Fruit fly (Drosophila melanogaster): ENCODE results near the gene CG5013.

Gene CG5013

DNA sequence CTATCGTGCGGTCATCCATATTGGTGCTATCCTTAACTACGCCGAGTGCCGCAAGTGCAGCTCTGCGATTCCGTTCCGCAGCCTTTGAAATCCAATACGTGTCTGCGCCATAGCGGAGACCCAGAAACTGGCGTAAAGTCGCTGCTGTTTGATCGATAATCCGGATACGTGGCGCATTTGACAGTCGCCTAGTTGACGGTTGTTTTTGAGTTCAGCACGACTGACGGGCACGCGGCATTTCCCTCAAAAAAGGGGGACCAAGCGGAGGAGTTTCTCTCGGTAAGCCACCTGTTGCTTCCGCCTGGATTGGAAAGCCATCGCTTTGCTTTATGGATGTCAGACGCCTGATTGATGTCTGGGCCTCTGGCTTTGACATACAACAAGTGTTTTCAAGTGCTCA is 18.0 kb downstream of the CG5013 start, which contains the start of gene CG10185:
TSS of gene CG10185 (minus strand) at position 101 of the 400 bp plus-strand sequence.
- no peak for TF ChIP-seq CG9948 (tag; optimal IDR thresholded peaks at IDR 0.05)
- TF ChIP-seq CG32121 (GFP tag; IDR thresholded peaks at IDR 0.05): no peak
- no peak for TF ChIP-seq fd96Ca (GFP tag; IDR thresholded peaks at IDR 0.05)
- no peak for TF ChIP-seq CG13204 (GFP tag; optimal IDR thresholded peaks at IDR 0.05)
- TF ChIP-seq Pif1A (GFP tag; optimal IDR thresholded peaks at IDR 0.05): no peak
- TF ChIP-seq EcR (GFP tag; optimal IDR thresholded peaks at IDR 0.05): no peak
- TF ChIP-seq CG4496 (GFP tag; IDR thresholded peaks at IDR 0.05): no peak
- TF ChIP-seq Ets98B (GFP tag; IDR thresholded peaks at IDR 0.05): no peak
- TF ChIP-seq CG12605 (GFP tag; IDR thresholded peaks at IDR 0.05): no peak
- no peak for TF ChIP-seq rn (GFP tag; IDR thresholded peaks at IDR 0.05)
- TF ChIP-seq CG34367 (tag; optimal IDR thresholded peaks at IDR 0.05): no peak
- no peak for TF ChIP-seq gl (tag; optimal IDR thresholded peaks at IDR 0.05)
- no peak for TF ChIP-seq D1 (tag; optimal IDR thresholded peaks at IDR 0.05)
- TF ChIP-seq CG17806 (tag; optimal IDR thresholded peaks at IDR 0.05): no peak
- no peak for TF ChIP-seq Snoo (tag; optimal IDR thresholded peaks at IDR 0.05)
- TF ChIP-seq CG15710 (tag; optimal IDR thresholded peaks at IDR 0.05): no peak
- TF ChIP-seq CG8301 (tag; optimal IDR thresholded peaks at IDR 0.05): no peak

DNA sequence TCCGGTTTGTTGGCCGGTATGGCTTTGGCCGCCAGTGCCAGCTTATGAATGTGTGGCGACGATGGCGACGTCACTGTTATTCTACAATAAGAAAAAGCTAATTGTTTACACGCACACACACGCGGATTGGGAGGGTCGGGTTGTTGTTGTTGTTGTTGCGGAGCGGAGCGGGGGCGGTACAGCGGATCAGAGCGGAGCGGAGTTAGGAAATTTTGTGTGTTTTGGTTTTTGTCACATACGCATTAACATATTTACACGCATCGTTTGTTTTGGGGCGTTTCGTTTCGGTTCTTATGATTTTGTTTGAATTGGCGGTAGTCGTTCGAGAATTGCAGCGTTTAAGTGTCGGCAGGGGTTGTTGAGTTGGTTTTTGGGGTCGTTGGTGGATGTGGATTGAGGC is 19.8 kb downstream of the CG5013 start:
- no peak for TF ChIP-seq CG9948 (tag; optimal IDR thresholded peaks at IDR 0.05)
- no peak for TF ChIP-seq CG12605 (GFP tag; IDR thresholded peaks at IDR 0.05)
- TF ChIP-seq CG14655 (GFP tag; optimal IDR thresholded peaks at IDR 0.05): no peak
- no peak for TF ChIP-seq rn (GFP tag; IDR thresholded peaks at IDR 0.05)
- TF ChIP-seq CG34367 (tag; optimal IDR thresholded peaks at IDR 0.05): no peak
- no peak for TF ChIP-seq CG13204 (GFP tag; optimal IDR thresholded peaks at IDR 0.05)
- no peak for TF ChIP-seq EcR (GFP tag; optimal IDR thresholded peaks at IDR 0.05)
- TF ChIP-seq CG15710 (tag; optimal IDR thresholded peaks at IDR 0.05): no peak
- TF ChIP-seq gl (tag; optimal IDR thresholded peaks at IDR 0.05): no peak
- no peak for TF ChIP-seq CG32121 (GFP tag; IDR thresholded peaks at IDR 0.05)
- no peak for TF ChIP-seq fd96Ca (GFP tag; IDR thresholded peaks at IDR 0.05)
- no peak for TF ChIP-seq Snoo (tag; optimal IDR thresholded peaks at IDR 0.05)
- no peak for TF ChIP-seq CG17806 (tag; optimal IDR thresholded peaks at IDR 0.05)

DNA sequence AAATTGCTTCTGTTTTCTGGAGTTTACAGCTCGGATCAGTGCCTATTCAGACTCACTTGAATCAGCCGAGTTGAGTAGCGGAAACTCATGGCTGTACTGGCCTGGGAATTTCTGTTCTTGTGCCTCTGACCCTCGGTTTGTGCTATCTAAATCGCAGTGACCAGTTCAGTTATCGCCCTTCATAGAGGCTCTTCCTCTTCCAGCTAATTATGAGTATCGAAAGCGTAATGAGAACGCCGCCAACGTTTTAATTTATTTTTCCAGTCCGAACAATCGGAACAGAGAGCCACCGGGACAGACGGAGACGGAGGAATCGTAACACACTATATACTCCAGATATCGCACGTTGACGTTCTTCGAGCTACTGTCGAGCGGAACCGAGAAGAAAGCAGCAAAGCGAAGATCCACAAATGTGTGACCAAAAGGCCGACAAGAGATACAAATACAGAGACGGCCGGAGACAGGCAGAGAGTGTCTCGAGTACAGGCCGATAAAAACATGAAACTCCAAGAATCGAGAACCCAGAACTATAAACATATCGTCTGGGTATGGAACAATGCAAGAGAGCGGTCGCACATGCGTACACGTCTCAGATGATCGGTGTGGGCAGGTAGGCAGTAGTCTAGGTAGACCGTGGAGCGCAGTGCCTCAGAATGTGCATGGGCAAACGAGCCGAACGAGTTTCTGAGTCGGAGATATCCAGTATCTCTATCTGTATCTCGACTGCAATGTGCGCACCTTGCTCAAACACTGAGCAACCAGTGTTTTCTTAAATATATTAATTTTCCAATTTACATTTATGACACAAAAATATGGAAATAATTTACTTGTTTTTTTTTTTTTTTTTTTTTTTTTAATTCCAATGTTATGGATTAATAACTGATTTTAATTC is 22.5 kb downstream of the CG5013 start:
- TF ChIP-seq CG9948 (tag; optimal IDR thresholded peaks at IDR 0.05) (peak; percentile 71), gl (tag; optimal IDR thresholded peaks at IDR 0.05) (peak; percentile 4), CG14655 (GFP tag; optimal IDR thresholded peaks at IDR 0.05) (no peak), CG8159 (tag; optimal IDR thresholded peaks at IDR 0.05) (peak; percentile 80), Ets98B (GFP tag; IDR thresholded peaks at IDR 0.05) (peak; percentile 88), fd96Ca (GFP tag; IDR thresholded peaks at IDR 0.05) (peak; percentile 73; the same call in 2 of the 3 replicates), CG17806 (tag; optimal IDR thresholded peaks at IDR 0.05) (peak; percentile 82), CG32121 (GFP tag; IDR thresholded peaks at IDR 0.05) (peak; percentile 86), CG34367 (tag; optimal IDR thresholded peaks at IDR 0.05) (peak; percentile 70), CG12605 (GFP tag; IDR thresholded peaks at IDR 0.05) (peak; percentile 89), Pif1B (GFP tag; optimal IDR thresholded peaks at IDR 0.05) (peak; percentile 90), CG4496 (GFP tag; IDR thresholded peaks at IDR 0.05) (peak; percentile 83; the same call in 2 of the 3 replicates), Pif1A (GFP tag; optimal IDR thresholded peaks at IDR 0.05) (peak; percentile 90), Snoo (tag; optimal IDR thresholded peaks at IDR 0.05) (peak; percentile 58), CG10348 (GFP tag; IDR thresholded peaks at IDR 0.05) (no peak), EcR (GFP tag; optimal IDR thresholded peaks at IDR 0.05) (peak; percentile 55), CG15710 (tag; optimal IDR thresholded peaks at IDR 0.05) (peak; percentile 82), CG8301 (tag; optimal IDR thresholded peaks at IDR 0.05) (peak; percentile 66), D1 (tag; optimal IDR thresholded peaks at IDR 0.05) (peak; percentile 39), rn (GFP tag; IDR thresholded peaks at IDR 0.05) (peak; percentile 54), CG13204 (GFP tag; optimal IDR thresholded peaks at IDR 0.05) (peak; percentile 6)

DNA sequence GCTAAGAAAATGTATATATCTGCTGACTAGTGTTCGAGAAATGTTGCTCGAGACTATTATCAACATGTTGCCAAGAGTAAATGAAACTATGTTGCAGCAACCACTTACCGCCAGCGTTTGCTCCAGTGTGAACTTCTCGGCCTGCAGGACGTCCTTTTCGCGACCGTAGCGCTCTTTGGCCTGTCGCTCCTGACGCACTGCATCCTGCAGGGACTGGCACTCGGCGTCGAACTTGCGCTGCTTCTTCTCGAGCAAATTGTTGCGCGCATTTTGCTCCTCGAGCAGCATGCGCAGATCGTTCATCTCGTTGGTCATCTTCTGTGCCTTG is 23.1 kb downstream of the CG5013 start:
- TF ChIP-seq CG9948 (tag; optimal IDR thresholded peaks at IDR 0.05): no peak
- peak; percentile 4; the same call in 1 of the 3 replicates for TF ChIP-seq fd96Ca (GFP tag; IDR thresholded peaks at IDR 0.05)
- no peak for TF ChIP-seq CG32121 (GFP tag; IDR thresholded peaks at IDR 0.05)
- no peak for TF ChIP-seq Ets98B (GFP tag; IDR thresholded peaks at IDR 0.05)
- peak; percentile 23 for TF ChIP-seq Pif1A (GFP tag; optimal IDR thresholded peaks at IDR 0.05)
- no peak; the same call in 1 of the 3 replicates for TF ChIP-seq CG4496 (GFP tag; IDR thresholded peaks at IDR 0.05)
- TF ChIP-seq EcR (GFP tag; optimal IDR thresholded peaks at IDR 0.05): no peak
- no peak for TF ChIP-seq rn (GFP tag; IDR thresholded peaks at IDR 0.05)
- no peak for TF ChIP-seq CG8159 (tag; optimal IDR thresholded peaks at IDR 0.05)
- no peak for TF ChIP-seq CG17806 (tag; optimal IDR thresholded peaks at IDR 0.05)

DNA sequence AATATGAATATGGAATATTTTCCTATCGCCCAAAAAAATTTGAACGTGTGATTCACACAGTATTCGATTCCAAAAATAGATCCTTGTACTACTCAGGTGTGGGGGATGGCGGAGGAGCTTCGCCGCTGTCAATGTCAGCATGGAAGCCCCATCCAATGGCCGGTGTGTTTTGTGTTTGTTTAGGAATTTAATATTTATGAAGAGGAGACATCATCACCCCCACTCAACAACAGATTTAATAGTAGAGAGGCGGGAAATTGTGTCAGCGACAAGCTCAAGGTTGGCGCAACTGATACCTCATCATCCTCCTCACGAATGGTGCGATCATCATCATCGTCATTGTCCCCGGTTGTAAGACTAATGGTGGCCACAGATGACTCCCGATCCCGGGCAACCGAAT is 24.7 kb downstream of the CG5013 start:
- TF ChIP-seq fd96Ca (GFP tag; IDR thresholded peaks at IDR 0.05): no peak
- no peak for TF ChIP-seq CG32121 (GFP tag; IDR thresholded peaks at IDR 0.05)
- TF ChIP-seq EcR (GFP tag; optimal IDR thresholded peaks at IDR 0.05): no peak
- no peak for TF ChIP-seq CG13204 (GFP tag; optimal IDR thresholded peaks at IDR 0.05)
- no peak for TF ChIP-seq rn (GFP tag; IDR thresholded peaks at IDR 0.05)
- no peak for TF ChIP-seq CG12605 (GFP tag; IDR thresholded peaks at IDR 0.05)
- no peak for TF ChIP-seq Snoo (tag; optimal IDR thresholded peaks at IDR 0.05)
- TF ChIP-seq CG9948 (tag; optimal IDR thresholded peaks at IDR 0.05): no peak
- no peak for TF ChIP-seq D1 (tag; optimal IDR thresholded peaks at IDR 0.05)
- no peak for TF ChIP-seq CG10348 (GFP tag; IDR thresholded peaks at IDR 0.05)
- TF ChIP-seq Ets98B (GFP tag; IDR thresholded peaks at IDR 0.05): no peak
- TF ChIP-seq CG8159 (tag; optimal IDR thresholded peaks at IDR 0.05): no peak

Data from whole organism, pupa.